Fruit fly (Drosophila melanogaster): ENCODE measurements around the gene CG34149.
A peak's percentile ranks its signal among the peaks of the same experiment; 100 is the strongest.

CG34149 gene

dm6 chr3R:22410537-22411360 is 30.8 kb downstream of the CG34149 start, which contains the start of the genes CG13850 and lqfR:
Gene CG13850, minus strand, starts transcription at chr3R:22410915.
Gene lqfR, plus strand, starts transcription at chr3R:22411301.
- TF ChIP-seq pad (GFP tag; optimal IDR thresholded peaks at IDR 0.05) (peak; percentile 87), CG14711 (tag; optimal IDR thresholded peaks at IDR 0.05) (peak; percentile 65), CG7045 (GFP tag; optimal IDR thresholded peaks at IDR 0.05) (peak; percentile 69), kay (GFP tag; ENCODE audit: borderline replicate concordance) (peak; percentile 95), cnc (optimal IDR thresholded peaks at IDR 0.05) (no peak), Hr96 (GFP tag; optimal IDR thresholded peaks at IDR 0.05) (peak; percentile 84), CG7101 (tag; optimal IDR thresholded peaks at IDR 0.05) (peak; percentile 81), CG5204 (GFP tag; optimal IDR thresholded peaks at IDR 0.05) (peak; percentile 85), Crg-1 (GFP tag; optimal IDR thresholded peaks at IDR 0.05) (peak; percentile 89), CG11617 (GFP tag; optimal IDR thresholded peaks at IDR 0.05) (peak; percentile 84), CG33017 (tag; optimal IDR thresholded peaks at IDR 0.05) (peak; percentile 61), cic (GFP tag; optimal IDR thresholded peaks at IDR 0.05) (peak; percentile 49), tj (GFP tag; optimal IDR thresholded peaks at IDR 0.05) (peak; percentile 57), Mnt (GFP tag; optimal IDR thresholded peaks at IDR 0.05) (peak; percentile 77), CG1620 (GFP tag; optimal IDR thresholded peaks at IDR 0.05) (peak; percentile 88), toe (GFP tag; optimal IDR thresholded peaks at IDR 0.05) (peak; percentile 92), Clk (GFP tag; optimal IDR thresholded peaks at IDR 0.05) (peak; percentile 73), bab1 (GFP tag; optimal IDR thresholded peaks at IDR 0.05) (peak; percentile 25), CG12768 (GFP tag; optimal IDR thresholded peaks at IDR 0.05) (peak; percentile 88), ovo (GFP tag; optimal IDR thresholded peaks at IDR 0.05) (peak; percentile 80)

dm6 chr3R:22411879-22412587 is 32.1 kb downstream of the CG34149 start:
- TF ChIP-seq bab1 (GFP tag; optimal IDR thresholded peaks at IDR 0.05) (no peak), pad (GFP tag; optimal IDR thresholded peaks at IDR 0.05) (no peak), ovo (GFP tag; optimal IDR thresholded peaks at IDR 0.05) (no peak), Hr96 (GFP tag; optimal IDR thresholded peaks at IDR 0.05) (peak; percentile 12), CG12768 (GFP tag; optimal IDR thresholded peaks at IDR 0.05) (peak; percentile 7), tj (GFP tag; optimal IDR thresholded peaks at IDR 0.05) (no peak), Mnt (GFP tag; optimal IDR thresholded peaks at IDR 0.05) (peak; percentile 20), kay (GFP tag; ENCODE audit: borderline replicate concordance) (peak; percentile 14), toe (GFP tag; optimal IDR thresholded peaks at IDR 0.05) (no peak), CG33017 (tag; optimal IDR thresholded peaks at IDR 0.05) (no peak), cic (GFP tag; optimal IDR thresholded peaks at IDR 0.05) (peak; percentile 55)

- TF ChIP-seq bab1 (GFP tag; optimal IDR thresholded peaks at IDR 0.05) = peak; percentile 67
- no peak for TF ChIP-seq Hr96 (GFP tag; optimal IDR thresholded peaks at IDR 0.05)
- TF ChIP-seq pad (GFP tag; optimal IDR thresholded peaks at IDR 0.05) = peak; percentile 27
- peak; percentile 45 for TF ChIP-seq CG7101 (tag; optimal IDR thresholded peaks at IDR 0.05)
- TF ChIP-seq Mnt (GFP tag; optimal IDR thresholded peaks at IDR 0.05) = peak; percentile 100
- peak; percentile 88 for TF ChIP-seq kay (GFP tag; ENCODE audit: borderline replicate concordance)
- peak; percentile 6 for TF ChIP-seq CG11617 (GFP tag; optimal IDR thresholded peaks at IDR 0.05)
- TF ChIP-seq tj (GFP tag; optimal IDR thresholded peaks at IDR 0.05) = no peak
- peak; percentile 27 for TF ChIP-seq cic (GFP tag; optimal IDR thresholded peaks at IDR 0.05)
- peak; percentile 19 for TF ChIP-seq CG14711 (tag; optimal IDR thresholded peaks at IDR 0.05)
These were observed 41.0 kb downstream of the CG34149 start, which contains the start of the genes Nop56 and mats for dm6 chr3R:22420911-22421310. Gene Nop56, minus strand, starts transcription at chr3R:22421068. Gene mats, plus strand, starts transcription at chr3R:22421161.

- peak; percentile 54 for TF ChIP-seq CG33017 (tag; optimal IDR thresholded peaks at IDR 0.05)
- TF ChIP-seq CG7101 (tag; optimal IDR thresholded peaks at IDR 0.05) = peak; percentile 69
- peak; percentile 6 for TF ChIP-seq CG7045 (GFP tag; optimal IDR thresholded peaks at IDR 0.05)
- TF ChIP-seq cnc (optimal IDR thresholded peaks at IDR 0.05) = no peak
- peak; percentile 56 for TF ChIP-seq CG14711 (tag; optimal IDR thresholded peaks at IDR 0.05)
- peak; percentile 90 for TF ChIP-seq bab1 (GFP tag; optimal IDR thresholded peaks at IDR 0.05)
- peak; percentile 23 for TF ChIP-seq Hr96 (GFP tag; optimal IDR thresholded peaks at IDR 0.05)
- TF ChIP-seq pad (GFP tag; optimal IDR thresholded peaks at IDR 0.05) = peak; percentile 2
- TF ChIP-seq Mnt (GFP tag; optimal IDR thresholded peaks at IDR 0.05) = no peak
- no peak for TF ChIP-seq cic (GFP tag; optimal IDR thresholded peaks at IDR 0.05)
- TF ChIP-seq CG1620 (GFP tag; optimal IDR thresholded peaks at IDR 0.05) = no peak
These were observed 41.7 kb downstream of the CG34149 start for dm6 chr3R:22421618-22422017.

dm6 chr3R:22423996-22424395 is 44.1 kb downstream of the CG34149 start:
- TF ChIP-seq kay (GFP tag; ENCODE audit: borderline replicate concordance) = no peak
- TF ChIP-seq ovo (GFP tag; optimal IDR thresholded peaks at IDR 0.05) = no peak
- TF ChIP-seq CG7045 (GFP tag; optimal IDR thresholded peaks at IDR 0.05) = no peak
- no peak for TF ChIP-seq pad (GFP tag; optimal IDR thresholded peaks at IDR 0.05)
- TF ChIP-seq cic (GFP tag; optimal IDR thresholded peaks at IDR 0.05) = no peak
- TF ChIP-seq CG12768 (GFP tag; optimal IDR thresholded peaks at IDR 0.05) = no peak
- TF ChIP-seq Mnt (GFP tag; optimal IDR thresholded peaks at IDR 0.05) = no peak
- no peak for TF ChIP-seq CG7101 (tag; optimal IDR thresholded peaks at IDR 0.05)
- TF ChIP-seq CG1620 (GFP tag; optimal IDR thresholded peaks at IDR 0.05) = no peak
- no peak for TF ChIP-seq CG33017 (tag; optimal IDR thresholded peaks at IDR 0.05)
- no peak for TF ChIP-seq Clk (GFP tag; optimal IDR thresholded peaks at IDR 0.05)
- TF ChIP-seq Hr96 (GFP tag; optimal IDR thresholded peaks at IDR 0.05) = no peak
- TF ChIP-seq Crg-1 (GFP tag; optimal IDR thresholded peaks at IDR 0.05) = no peak

Data from whole organism, adult.